Fruit fly (Drosophila melanogaster): ENCODE data around the gene CG15431.

DNA sequence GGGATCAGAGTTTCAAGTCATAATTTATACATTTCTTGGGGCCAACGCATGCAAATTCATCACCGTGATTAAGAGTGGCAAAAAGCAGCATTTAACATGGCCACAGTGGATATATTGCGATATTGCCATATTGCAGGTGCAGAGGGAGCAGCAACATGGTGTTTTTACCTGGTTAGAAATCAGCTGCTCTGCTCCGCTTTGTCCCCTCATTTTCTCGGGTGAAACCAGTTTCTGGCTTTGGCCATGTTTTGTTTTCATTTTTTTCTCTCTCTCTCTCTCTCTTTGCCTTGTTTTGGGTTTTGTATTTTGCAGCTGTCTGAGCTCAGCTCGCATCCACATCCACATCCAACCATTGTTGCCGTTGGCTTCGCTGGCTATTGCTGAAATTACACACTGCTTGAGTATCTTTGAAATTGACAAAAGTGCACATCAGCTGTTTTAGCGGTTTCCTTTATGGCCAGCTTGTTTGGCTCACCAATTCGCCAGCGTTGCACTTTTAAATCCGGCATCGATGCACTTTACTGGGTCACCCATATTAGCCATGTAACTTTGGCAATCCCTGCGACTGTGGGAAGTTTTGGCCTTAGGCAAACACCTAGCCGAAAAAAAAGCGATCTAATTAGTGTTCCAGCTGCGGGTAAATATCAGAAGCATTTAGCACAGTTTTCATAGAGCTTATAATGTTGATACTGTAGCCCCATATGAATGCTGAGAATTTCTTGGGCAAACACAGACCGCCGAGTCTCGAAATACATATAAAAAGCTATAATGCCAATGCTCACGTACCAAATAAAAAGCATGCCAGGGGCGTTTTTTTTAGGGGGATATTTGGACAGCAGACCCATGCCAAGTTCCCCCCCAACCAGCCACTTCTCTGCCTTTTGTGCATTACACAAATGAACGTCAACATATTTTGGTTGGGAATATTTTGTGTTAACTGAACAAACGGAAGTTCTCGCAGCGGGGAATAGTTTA is 65.8 kb downstream of the CG15431 start:
- peak; percentile 5 for TF ChIP-seq CG8301 (tag; optimal IDR thresholded peaks at IDR 0.05)
- no peak for TF ChIP-seq CG15710 (tag; optimal IDR thresholded peaks at IDR 0.05)
- no peak; the same call in 1 of the 2 replicates for TF ChIP-seq CG12605 (GFP tag; IDR thresholded peaks at IDR 0.05)
- TF ChIP-seq Ets98B (GFP tag; IDR thresholded peaks at IDR 0.05): peak; percentile 57; the same call in 1 of the 2 replicates
